Fruit fly (Drosophila melanogaster) whole organism: ENCODE data around the gene Muc68Ca.

Source experiments
- EcR ChIP-seq, 2 experiments: fragments of >200 bp; optimal IDR thresholded peaks; 2 replicates each; lab custom pipeline; 2017; ENCODE audit warnings: missing biosample characterization in 2 of 2, missing genetic modification characterization in 2 of 2, missing genetic modification reagents in 2 of 2
- pan ChIP-seq: fragments of >200 bp; optimal IDR thresholded peaks from 2 replicates; lab custom pipeline; 2017

DNA sequence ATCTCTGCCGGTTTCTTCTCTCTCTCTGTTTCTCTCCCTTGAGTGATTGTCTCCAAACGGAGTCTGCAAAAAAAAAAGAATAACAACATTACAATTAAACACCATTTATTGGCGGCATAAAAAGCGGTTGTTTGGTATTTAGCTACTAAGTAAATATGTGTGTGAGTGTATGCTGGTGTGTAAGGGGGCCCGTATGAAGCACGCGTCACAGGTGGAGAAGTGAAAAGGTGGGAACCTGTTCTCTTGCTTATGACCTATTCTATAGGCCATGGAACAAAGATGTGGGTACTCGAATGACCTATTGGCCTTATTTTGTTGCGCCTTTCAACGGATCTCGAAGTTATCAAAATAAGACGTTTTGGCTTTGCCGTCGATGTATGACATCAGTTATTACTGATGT, 31.3 kb downstream of the Muc68Ca start:
- TF ChIP-seq EcR (GFP tag; optimal IDR thresholded peaks at IDR 0.05; lab: Kevin White, UChicago) (no peak), pan (no peak)
